Worm (Caenorhabditis elegans): ENCODE results near the gene T10B5.10.

DNA sequence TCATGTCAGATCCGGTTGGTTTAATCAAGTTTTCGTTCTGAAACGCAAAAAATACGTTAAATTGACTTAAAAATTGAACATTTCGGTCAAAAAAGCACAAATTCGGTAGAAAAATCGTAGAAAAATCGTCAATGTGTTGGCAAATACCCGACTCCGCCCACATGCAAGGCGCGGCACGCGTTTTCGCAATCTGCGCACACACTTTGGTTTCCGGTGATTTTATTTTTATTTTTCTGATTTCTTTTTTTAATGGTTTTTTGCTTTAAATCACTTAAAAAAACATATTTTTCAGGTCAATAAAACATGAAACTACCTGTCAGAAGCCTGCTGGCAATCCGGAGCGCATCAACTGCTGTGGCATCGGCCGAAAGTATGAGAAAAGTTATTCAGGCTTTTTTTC is 34.8 kb downstream of the T10B5.10 start, which contains the start of the genes gly-7 and mrpl-39:
- TF ChIP-seq madf-2 (tag; optimal IDR thresholded peaks at IDR 0.05): peak; percentile 50
- TF ChIP-seq mec-3 (tag; optimal IDR thresholded peaks at IDR 0.05; ENCODE audit: borderline replicate concordance): no peak
- TF ChIP-seq pha-4 (tag; optimal IDR thresholded peaks at IDR 0.05): no peak
- TF ChIP-seq che-1 (tag; optimal IDR thresholded peaks at IDR 0.05): peak; percentile 47
- no peak for TF ChIP-seq eyg-1 (tag; optimal IDR thresholded peaks at IDR 0.05)
- no peak for TF ChIP-seq fkh-10 (GFP tag; optimal IDR thresholded peaks at IDR 0.05)
- no peak for TF ChIP-seq pqm-1 (tag; optimal IDR thresholded peaks at IDR 0.05)
